In genomic region chr2L:1916461-1916860, dm6 we compare ENCODE assay signal across 3 fruit fly cellular contexts.
A peak's percentile ranks its signal among the peaks of the same experiment; 100 is the strongest.
TF ChIP-seq lines count a peak whose summit lies in the region.

No protein-coding gene starts in this region.

- TF ChIP-seq CTCF in whole organism, embryonic (GFP tag; optimal IDR thresholded peaks at IDR 0.05; lab: Kevin White, UChicago), result no peak

TF ChIP-seq in whole organism, embryonic, 481 proteins besides CTCF, POLR2A, EP300 and RAD21 (continues in another document):
- TF ChIP-seq CG11093 (GFP tag; IDR thresholded peaks at IDR 0.05; lab: Robert Waterston, UW) (peak; percentile 60; the same call in 1 of the 3 replicates), unpg (GFP tag; optimal IDR thresholded peaks at IDR 0.05; lab: Kevin White, UChicago) (peak; percentile 47), E2f2 (GFP tag; IDR thresholded peaks at IDR 0.05; lab: Robert Waterston, UW) (peak; percentile 35; the same call in 1 of the 2 replicates), CG17359 (tag; optimal IDR thresholded peaks at IDR 0.05; lab: Kevin White, UChicago) (peak; percentile 74), Awh (GFP tag; IDR thresholded peaks at IDR 0.05; lab: Robert Waterston, UW) (peak; percentile 69), Atf3 (GFP tag; optimal IDR thresholded peaks at IDR 0.05; lab: Kevin White, UChicago) (no peak), HLHmδ (GFP tag; optimal IDR thresholded peaks at IDR 0.05; lab: Kevin White, UChicago) (no peak), fd96Cb (tag; optimal IDR thresholded peaks at IDR 0.05; lab: Kevin White, UChicago) (peak; percentile 36), Nf-YC (tag; optimal IDR thresholded peaks at IDR 0.05; lab: Kevin White, UChicago) (no peak), CG43689 (GFP tag; IDR thresholded peaks at IDR 0.05; lab: Robert Waterston, UW) (0 out of 2 replicates have a peak, but pooled peaks have one; percentile 16), CG2875 (GFP tag; optimal IDR thresholded peaks at IDR 0.05; lab: Kevin White, UChicago) (peak; percentile 8), CG11398 (GFP tag; optimal IDR thresholded peaks at IDR 0.05; lab: Kevin White, UChicago) (no peak), CG15514 (GFP tag; optimal IDR thresholded peaks at IDR 0.05; lab: Kevin White, UChicago) (no peak), Rx (GFP tag; IDR thresholded peaks at IDR 0.05; lab: Robert Waterston, UW) (no peak), CG12071 (GFP tag; optimal IDR thresholded peaks at IDR 0.05; lab: Kevin White, UChicago) (peak; percentile 9), D19A (tag; optimal IDR thresholded peaks at IDR 0.05; lab: Kevin White, UChicago) (no peak), bowl (GFP tag; IDR thresholded peaks at IDR 0.05; lab: Robert Waterston, UW) (0 out of 2 replicates have a peak, but pooled peaks have one; percentile 51), B-H1 (GFP tag; IDR thresholded peaks at IDR 0.05; lab: Robert Waterston, UW) (peak; percentile 60), Hr51 (GFP tag; optimal IDR thresholded peaks at IDR 0.05; lab: Kevin White, UChicago) (peak in 1 of 2 experiments; percentile 59), CG14050 (GFP tag; IDR thresholded peaks at IDR 0.05; lab: Robert Waterston, UW) (peak; percentile 26; the same call in 1 of the 3 replicates), Neu2 (GFP tag; optimal IDR thresholded peaks at IDR 0.05; lab: Kevin White, UChicago; ENCODE audit: borderline replicate concordance) (no peak), CG17328 (GFP tag; IDR thresholded peaks at IDR 0.05; lab: Robert Waterston, UW) (peak; percentile 61), tgo (GFP tag; IDR thresholded peaks at IDR 0.05; lab: Robert Waterston, UW) (peak; percentile 27; the same call in 1 of the 3 replicates), CG16815 (GFP tag; optimal IDR thresholded peaks at IDR 0.05; lab: Kevin White, UChicago) (no peak), CG3726 (GFP tag; IDR thresholded peaks at IDR 0.05; lab: Robert Waterston, UW) (peak; percentile 56; the same call in 1 of the 3 replicates), ara (GFP tag; IDR thresholded peaks at IDR 0.05; lab: Robert Waterston, UW) (peak; percentile 57; the same call in 1 of the 2 replicates), esg (GFP tag; conservative IDR thresholded peaks at IDR 0.05; lab: Robert Waterston, UW) (peak; percentile 58), dysf (GFP tag; IDR thresholded peaks at IDR 0.05; lab: Robert Waterston, UW) (peak; percentile 52; the same call in 2 of the 3 replicates)

TF ChIP-seq in whole organism, prepupa, 60 proteins besides CTCF, POLR2A, EP300 and RAD21 (continues in another document):
- TF ChIP-seq CG11902 (GFP tag; optimal IDR thresholded peaks at IDR 0.05; lab: Kevin White, UChicago) (no peak), esn (GFP tag; optimal IDR thresholded peaks at IDR 0.05; lab: Kevin White, UChicago) (peak; percentile 25), CG8319 (GFP tag; optimal IDR thresholded peaks at IDR 0.05; lab: Kevin White, UChicago) (no peak), Hr4 (GFP tag; optimal IDR thresholded peaks at IDR 0.05; lab: Kevin White, UChicago) (peak; percentile 75), cyc (GFP tag; optimal IDR thresholded peaks at IDR 0.05; lab: Kevin White, UChicago) (no peak), Hr38 (GFP tag; optimal IDR thresholded peaks at IDR 0.05; lab: Kevin White, UChicago) (peak; percentile 56), Blimp-1 (GFP tag; optimal IDR thresholded peaks at IDR 0.05; lab: Kevin White, UChicago) (no peak), spab (GFP tag; optimal IDR thresholded peaks at IDR 0.05; lab: Kevin White, UChicago) (no peak), Eip78C (GFP tag; lab: Kevin White, UChicago) (peak; percentile 71), achi (GFP tag; optimal IDR thresholded peaks at IDR 0.05; lab: Kevin White, UChicago) (peak; percentile 40), net (GFP tag; optimal IDR thresholded peaks at IDR 0.05; lab: Kevin White, UChicago) (peak; percentile 56), OdsH (GFP tag; optimal IDR thresholded peaks at IDR 0.05; lab: Kevin White, UChicago) (peak; percentile 71), CG34406 (GFP tag; optimal IDR thresholded peaks at IDR 0.05; lab: Kevin White, UChicago) (no peak), dac (GFP tag; optimal IDR thresholded peaks at IDR 0.05; lab: Kevin White, UChicago) (peak; percentile 47), CG15336 (GFP tag; IDR thresholded peaks at IDR 0.05; lab: Robert Waterston, UW) (peak; percentile 88), svp (GFP tag; lab: Kevin White, UChicago) (peak; percentile 58), Sox102F (GFP tag; optimal IDR thresholded peaks at IDR 0.05; lab: Kevin White, UChicago) (peak; percentile 6), CG11762 (GFP tag; optimal IDR thresholded peaks at IDR 0.05; lab: Kevin White, UChicago; ENCODE audit: insufficient read depth) (peak; percentile 11), eg (GFP tag; IDR thresholded peaks at IDR 0.05; lab: Robert Waterston, UW) (peak; percentile 94), CG6276 (GFP tag; optimal IDR thresholded peaks at IDR 0.05; lab: Kevin White, UChicago) (peak; percentile 66), CG32006 (GFP tag; optimal IDR thresholded peaks at IDR 0.05; lab: Kevin White, UChicago) (peak; percentile 73), CG6163 (GFP tag; IDR thresholded peaks at IDR 0.05; lab: Robert Waterston, UW) (peak; percentile 58; the same call in 2 of the 3 replicates), ss (GFP tag; optimal IDR thresholded peaks at IDR 0.05; lab: Kevin White, UChicago) (no peak), CG11294 (GFP tag; IDR thresholded peaks at IDR 0.05; lab: Robert Waterston, UW) (peak; percentile 80), pdm3 (GFP tag; optimal IDR thresholded peaks at IDR 0.05; lab: Kevin White, UChicago) (peak; percentile 30), Lpt (GFP tag; optimal IDR thresholded peaks at IDR 0.05; lab: Kevin White, UChicago) (peak; percentile 34), CG3919 (GFP tag; optimal IDR thresholded peaks at IDR 0.05; lab: Kevin White, UChicago) (peak; percentile 11), CG3032 (tag; optimal IDR thresholded peaks at IDR 0.05; lab: Kevin White, UChicago) (no peak), Eip75B (GFP tag; optimal IDR thresholded peaks at IDR 0.05; lab: Kevin White, UChicago) (no peak), Gug (GFP tag; IDR thresholded peaks at IDR 0.05; lab: Robert Waterston, UW) (peak; percentile 74), CG8119 (GFP tag; IDR thresholded peaks at IDR 0.05; lab: Robert Waterston, UW) (peak; percentile 82), Ets21C (GFP tag; optimal IDR thresholded peaks at IDR 0.05; lab: Kevin White, UChicago) (no peak), CG4318 (GFP tag; optimal IDR thresholded peaks at IDR 0.05; lab: Kevin White, UChicago) (peak; percentile 56)

TF ChIP-seq in whole organism, pupa, 21 proteins besides CTCF, POLR2A, EP300 and RAD21:
- TF ChIP-seq rn (GFP tag; IDR thresholded peaks at IDR 0.05; lab: Robert Waterston, UW) (peak; percentile 80), CG4496 (GFP tag; IDR thresholded peaks at IDR 0.05; lab: Robert Waterston, UW) (peak; percentile 91), CG12605 (GFP tag; IDR thresholded peaks at IDR 0.05; lab: Robert Waterston, UW) (peak; percentile 72), CG32121 (GFP tag; IDR thresholded peaks at IDR 0.05; lab: Robert Waterston, UW) (peak; percentile 94), CG10348 (GFP tag; IDR thresholded peaks at IDR 0.05; lab: Robert Waterston, UW) (peak; percentile 68; the same call in 1 of the 2 replicates), CG8159 (tag; optimal IDR thresholded peaks at IDR 0.05; lab: Kevin White, UChicago) (no peak), Pif1B (GFP tag; optimal IDR thresholded peaks at IDR 0.05; lab: Kevin White, UChicago) (peak; percentile 1), CG8301 (tag; optimal IDR thresholded peaks at IDR 0.05; lab: Kevin White, UChicago) (peak; percentile 20), fd96Ca (GFP tag; IDR thresholded peaks at IDR 0.05; lab: Robert Waterston, UW) (peak; percentile 84), CG9948 (tag; optimal IDR thresholded peaks at IDR 0.05; lab: Kevin White, UChicago) (no peak), D1 (tag; optimal IDR thresholded peaks at IDR 0.05; lab: Kevin White, UChicago) (no peak), EcR (GFP tag; optimal IDR thresholded peaks at IDR 0.05; lab: Kevin White, UChicago) (no peak), CG14655 (GFP tag; optimal IDR thresholded peaks at IDR 0.05; lab: Kevin White, UChicago) (peak; percentile 5), Ets98B (GFP tag; IDR thresholded peaks at IDR 0.05; lab: Robert Waterston, UW) (peak; percentile 92)

Comparison
In these comparisons a context has a peak if more than half of its experiments do, and no peak if none do; other contexts are left out.
1. Of the 7 proteins assayed by ChIP-seq in both whole organism, embryonic and whole organism, prepupa: peak only in whole organism, embryonic: Blimp-1; only in whole organism, prepupa: Lpt; in both: Gug and Sox102F; in neither: 3.